Worm (Caenorhabditis elegans) whole organism, L1 larva: ENCODE results near the gene str-3.

Experiments
- hlh-17 ChIP-seq: fragments of 200-800 bp; sonication (Bioruptor generic); optimal IDR thresholded peaks from 2 replicates; lab custom pipeline; 2018; ENCODE audit warnings: missing genetic modification characterization, mild to moderate bottlenecking, missing compliant biosample characterization, moderate library complexity, borderline replicate concordance
- lsy-2 ChIP-seq, 2 experiments: fragments of 150-350 bp; optimal IDR thresholded peaks; 2 replicates each; lab custom pipeline; 2014; ENCODE audit warnings: missing biosample characterization in 2 of 2, missing genetic modification characterization in 2 of 2
- mdl-1 ChIP-seq, 2 experiments: fragments of 150-350 bp; optimal IDR thresholded peaks; 2 replicates each; lab custom pipeline; 2014 to 2017; ENCODE audit warnings: missing biosample characterization in 2 of 2, missing genetic modification characterization in 2 of 2, inconsistent platforms in 1 of 2
- nhr-237 ChIP-seq: fragments of 150-350 bp; optimal IDR thresholded peaks from 2 replicates; lab custom pipeline; 2014; ENCODE audit warnings: missing biosample characterization, missing genetic modification characterization
- nhr-28 ChIP-seq: fragments of 150-350 bp; optimal IDR thresholded peaks from 2 replicates; lab custom pipeline; 2014; ENCODE audit warnings: missing biosample characterization, missing genetic modification characterization
- tbx-2 ChIP-seq: sonication (generic microtip); optimal IDR thresholded peaks from 2 replicates; lab custom pipeline; 2016; ENCODE audit warnings: missing genetic modification characterization, missing compliant biosample characterization

- no peak for TF ChIP-seq hlh-17
- TF ChIP-seq nhr-237 (tag; lab: Kevin White, UChicago) = no peak
- no peak for TF ChIP-seq lsy-2 (tag; optimal IDR thresholded peaks at IDR 0.05; lab: Kevin White, UChicago)
- no peak for TF ChIP-seq nhr-28
- no peak for TF ChIP-seq mdl-1 (tag; optimal IDR thresholded peaks at IDR 0.05; lab: Kevin White, UChicago)
- no peak for TF ChIP-seq tbx-2 (tag; lab: Kevin White, UChicago)
Observed at ce11 chrIV:11049806-11050205, 50.4 kb downstream of the str-3 start, which contains the start of gene F36H1.3.
